Worm (Caenorhabditis elegans) whole organism, mixed stage, embryonic: ENCODE results near the gene pqn-32.
A peak's percentile ranks its signal among the peaks of the same experiment; 100 is the strongest.
"Not testable (repeated sequence)": the region's sequence is repeated elsewhere in the genome, so short reads cannot be mapped to it uniquely, and the experiment has no call there.

Experiments used
- M03D4.4 ChIP-seq: sonication (generic microtip); optimal IDR thresholded peaks from 2 replicates; lab custom pipeline; 2017; ENCODE audit warnings: mild to moderate bottlenecking, missing genetic modification characterization, missing compliant biosample characterization
- bed-3 ChIP-seq: fragments of 200-800 bp; sonication (Bioruptor generic); optimal IDR thresholded peaks from 3 replicates; lab custom pipeline; 2018; ENCODE audit warnings: mild to moderate bottlenecking, missing genetic modification characterization, moderate library complexity, missing compliant biosample characterization
- blmp-1 ChIP-seq: fragments of 150-350 bp; optimal IDR thresholded peaks from 2 replicates; lab custom pipeline; 2014; ENCODE audit warnings: missing biosample characterization, missing genetic modification characterization
- ceh-39 ChIP-seq: fragments of 150-350 bp; optimal IDR thresholded peaks from 2 replicates; lab custom pipeline; 2014; ENCODE audit warnings: missing biosample characterization, missing genetic modification characterization
- ceh-43 ChIP-seq: fragments of 200-800 bp; sonication (Bioruptor generic); optimal IDR thresholded peaks from 2 replicates; lab custom pipeline; 2018; ENCODE audit warnings: mild to moderate bottlenecking, missing genetic modification characterization, moderate library complexity, missing compliant biosample characterization
- ceh-83 ChIP-seq: fragments of 200-800 bp; sonication (Bioruptor generic); optimal IDR thresholded peaks from 2 replicates; lab custom pipeline; 2018; ENCODE audit warnings: mild to moderate bottlenecking, missing genetic modification characterization, missing compliant biosample characterization
- ces-1 ChIP-seq: fragments of 150-350 bp; optimal IDR thresholded peaks from 2 replicates; lab custom pipeline; 2014; ENCODE audit warnings: missing biosample characterization, missing genetic modification reagents, missing genetic modification characterization
- cnd-1 ChIP-seq: fragments of 200-800 bp; sonication (Bioruptor generic); optimal IDR thresholded peaks from 2 replicates; lab custom pipeline; 2018; ENCODE audit warnings: mild to moderate bottlenecking, missing genetic modification characterization, missing compliant biosample characterization
- drap-1 ChIP-seq: fragments of 200-800 bp; sonication (Bioruptor generic); optimal IDR thresholded peaks from 3 replicates; lab custom pipeline; 2018; ENCODE audit warnings: mild to moderate bottlenecking, missing genetic modification characterization, missing compliant biosample characterization
- elt-1 ChIP-seq: sonication (generic microtip); optimal IDR thresholded peaks from 2 replicates; lab custom pipeline; 2017; ENCODE audit warnings: missing genetic modification characterization, mild to moderate bottlenecking, missing compliant biosample characterization, antibody characterized with exemption, moderate library complexity, borderline replicate concordance; ENCODE audit not compliant: insufficient read depth
- flh-1 ChIP-seq: fragments of 200-800 bp; sonication (Bioruptor generic); optimal IDR thresholded peaks from 2 replicates; lab custom pipeline; 2018; ENCODE audit warnings: mild to moderate bottlenecking, missing genetic modification characterization, moderate library complexity, missing compliant biosample characterization
- hlh-1 ChIP-seq: fragments of 150-350 bp; optimal IDR thresholded peaks from 2 replicates; lab custom pipeline; 2014; ENCODE audit warnings: missing biosample characterization, missing genetic modification reagents, missing genetic modification characterization
- lin-13 ChIP-seq: fragments of 150-350 bp; optimal IDR thresholded peaks from 2 replicates; lab custom pipeline; 2014; ENCODE audit warnings: missing biosample characterization, missing genetic modification characterization
- lsy-2 ChIP-seq: fragments of 150-350 bp; optimal IDR thresholded peaks from 2 replicates; lab custom pipeline; 2014; ENCODE audit warnings: missing biosample characterization, missing genetic modification characterization
- mab-5 ChIP-seq: fragments of 150-350 bp; optimal IDR thresholded peaks from 2 replicates; lab custom pipeline; 2014; ENCODE audit warnings: missing biosample characterization, missing genetic modification characterization
- mep-1 ChIP-seq: fragments of 150-350 bp; optimal IDR thresholded peaks from 2 replicates; lab custom pipeline; 2017; ENCODE audit warnings: missing biosample characterization, missing genetic modification reagents, missing genetic modification characterization, inconsistent platforms
- mls-2 ChIP-seq: sonication (generic microtip); optimal IDR thresholded peaks from 2 replicates; lab custom pipeline; 2016; ENCODE audit warnings: mild to moderate bottlenecking, missing genetic modification characterization, moderate library complexity, missing compliant biosample characterization
- nhr-12 ChIP-seq: fragments of 150-350 bp; optimal IDR thresholded peaks from 2 replicates; lab custom pipeline; 2014; ENCODE audit warnings: missing biosample characterization, missing genetic modification characterization
- nhr-237 ChIP-seq: fragments of 150-350 bp; optimal IDR thresholded peaks from 2 replicates; lab custom pipeline; 2014; ENCODE audit warnings: missing biosample characterization, missing genetic modification characterization
- nhr-28 ChIP-seq: fragments of 150-350 bp; optimal IDR thresholded peaks from 2 replicates; lab custom pipeline; 2014; ENCODE audit warnings: missing biosample characterization, missing genetic modification characterization
- nhr-76 ChIP-seq: sonication (generic microtip); optimal IDR thresholded peaks from 2 replicates; lab custom pipeline; 2017; ENCODE audit warnings: missing biosample characterization, missing genetic modification characterization
- pha-4 ChIP-seq: fragments of 150-350 bp; optimal IDR thresholded peaks from 2 replicates; lab custom pipeline; 2018; ENCODE audit warnings: missing biosample characterization, missing genetic modification reagents, missing genetic modification characterization
- sem-2 ChIP-seq: fragments of 200-800 bp; sonication (Bioruptor generic); optimal IDR thresholded peaks from 2 replicates; lab custom pipeline; 2018; ENCODE audit warnings: mild to moderate bottlenecking, missing genetic modification characterization, missing compliant biosample characterization
- snpc-4 ChIP-seq: fragments of 150-350 bp; optimal IDR thresholded peaks from 2 replicates; lab custom pipeline; 2014; ENCODE audit warnings: missing biosample characterization, missing genetic modification characterization
- sptf-1 ChIP-seq: sonication (generic microtip); optimal IDR thresholded peaks from 2 replicates; lab custom pipeline; 2017; ENCODE audit warnings: mild to moderate bottlenecking, missing genetic modification characterization, moderate library complexity, missing compliant biosample characterization
- tbx-8 ChIP-seq: fragments of 200-800 bp; sonication (Bioruptor generic); optimal IDR thresholded peaks from 2 replicates; lab custom pipeline; 2018; ENCODE audit warnings: mild to moderate bottlenecking, missing genetic modification characterization, moderate library complexity, missing compliant biosample characterization
- unc-120 ChIP-seq: sonication (generic microtip); optimal IDR thresholded peaks from 2 replicates; lab custom pipeline; 2017; ENCODE audit warnings: missing genetic modification characterization, missing compliant biosample characterization; ENCODE audit not compliant: poor library complexity, severe bottlenecking
- unc-62 ChIP-seq: fragments of 150-350 bp; optimal IDR thresholded peaks from 2 replicates; lab custom pipeline; 2014; ENCODE audit warnings: missing biosample characterization, missing genetic modification reagents, missing genetic modification characterization
- zip-8 ChIP-seq: fragments of 150-350 bp; optimal IDR thresholded peaks from 2 replicates; lab custom pipeline; 2014; ENCODE audit warnings: missing biosample characterization, missing genetic modification characterization
- ztf-11 ChIP-seq: fragments of 150-350 bp; optimal IDR thresholded peaks from 2 replicates; lab custom pipeline; 2014; ENCODE audit warnings: missing biosample characterization, missing genetic modification characterization

Gene pqn-32

ce11 chrII:13082403-13082802 lies 25.4 kb upstream of the pqn-32 start, which contains the start of gene Y81G3A.6:
Y81G3A.6 (minus strand) TSS chrII:13082503.
- TF ChIP-seq ces-1; bed-3 (GFP tag; lab: Kevin White, UChicago); sptf-1: not testable (repeated sequence)

DNA sequence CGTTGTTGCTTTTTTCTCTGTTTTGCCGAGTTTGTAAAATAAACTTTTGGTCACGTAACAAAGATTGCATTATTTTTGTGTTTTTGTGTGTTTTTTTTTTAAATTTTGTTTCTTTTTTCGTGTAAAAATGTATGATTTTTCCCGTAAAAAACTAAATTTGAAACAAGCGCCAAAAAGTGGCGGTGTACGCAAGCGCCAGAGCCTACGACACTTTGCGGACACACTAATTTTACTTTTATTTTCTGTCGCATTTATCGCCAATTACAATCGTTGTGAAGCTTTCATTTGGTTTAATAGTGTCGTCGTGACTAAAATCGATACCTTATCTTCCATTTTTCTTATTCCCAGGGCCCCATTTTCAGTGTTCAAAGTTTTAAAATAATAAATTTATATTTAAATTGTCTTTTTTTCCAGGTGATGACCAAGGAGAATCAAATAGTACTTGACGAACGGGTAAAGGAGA lies 24.0 kb upstream of the pqn-32 start, which contains the start of the genes Y81G3A.1 and gcn-2:
Y81G3A.1 (minus strand) TSS at position 175 of the 463 bp plus-strand sequence.
gcn-2 (plus strand) TSS at position 413 of the 463 bp plus-strand sequence.
- TF ChIP-seq drap-1 (GFP tag; lab: Kevin White, UChicago) (no peak), ztf-11 (tag; lab: Kevin White, UChicago) (no peak), blmp-1 (tag; lab: Kevin White, UChicago) (peak; percentile 25), ceh-43 (GFP tag; lab: Kevin White, UChicago) (no peak), nhr-12 (no peak), elt-1 (tag; lab: Kevin White, UChicago) (no peak), cnd-1 (tag; lab: Kevin White, UChicago) (no peak), unc-120 (tag; lab: Kevin White, UChicago) (no peak), unc-62 (GFP tag; lab: Kevin White, UChicago) (no peak), ceh-83 (no peak), nhr-28 (tag; lab: Kevin White, UChicago) (no peak), snpc-4 (tag; lab: Kevin White, UChicago) (no peak), nhr-76 (no peak), sptf-1 (no peak), pha-4 (no peak), mep-1 (tag; lab: Kevin White, UChicago) (peak; percentile 8), hlh-1 (tag; lab: Kevin White, UChicago) (no peak), bed-3 (GFP tag; lab: Kevin White, UChicago) (no peak), ces-1 (no peak), sem-2 (GFP tag; lab: Kevin White, UChicago) (no peak), lsy-2 (tag; lab: Kevin White, UChicago) (no peak), zip-8 (tag; lab: Kevin White, UChicago) (no peak), tbx-8 (no peak), lin-13 (tag; lab: Kevin White, UChicago) (no peak), nhr-237 (tag; lab: Kevin White, UChicago) (peak; percentile 56)

ce11 chrII:13085951-13086350 lies 21.9 kb upstream of the pqn-32 start:
- TF ChIP-seq ces-1 (no peak), lin-13 (tag; lab: Kevin White, UChicago) (no peak), M03D4.4 (tag; lab: Kevin White, UChicago) (no peak), mab-5 (no peak), ceh-43 (GFP tag; lab: Kevin White, UChicago) (no peak), nhr-28 (tag; lab: Kevin White, UChicago) (no peak), tbx-8 (no peak)

ce11 chrII:13091123-13091522 lies 16.7 kb upstream of the pqn-32 start, which contains the start of gene Y81G3A.4:
Y81G3A.4 (plus strand) TSS chrII:13091423.
- TF ChIP-seq M03D4.4 (tag; lab: Kevin White, UChicago) (no peak), sem-2 (GFP tag; lab: Kevin White, UChicago) (no peak), flh-1 (GFP tag; lab: Kevin White, UChicago) (no peak), lsy-2 (tag; lab: Kevin White, UChicago) (no peak), lin-13 (tag; lab: Kevin White, UChicago) (no peak), nhr-76 (no peak)

DNA sequence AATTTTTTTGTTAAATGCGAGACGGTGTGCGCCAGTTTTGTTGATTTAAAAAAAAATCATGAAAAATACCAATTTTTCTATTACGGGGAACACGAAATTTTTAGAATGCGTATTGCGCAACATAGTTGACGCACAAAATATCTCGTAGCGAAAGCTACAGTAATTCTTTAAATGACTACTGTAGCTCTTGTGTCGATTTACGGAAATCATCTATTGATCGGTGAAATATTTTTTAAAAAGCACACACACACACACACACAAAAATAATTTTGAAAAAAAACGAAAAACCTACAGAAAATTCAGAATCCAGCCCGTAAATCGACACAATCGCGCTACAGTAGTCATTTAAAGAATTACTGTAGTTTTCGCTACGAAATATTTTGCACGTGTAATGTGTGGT lies 16.0 kb upstream of the pqn-32 start:
- TF ChIP-seq zip-8 (tag; lab: Kevin White, UChicago) (peak; percentile 59), snpc-4 (tag; lab: Kevin White, UChicago) (no peak), hlh-1 (tag; lab: Kevin White, UChicago) (no peak), mls-2 (no peak), flh-1 (GFP tag; lab: Kevin White, UChicago) (no peak), ceh-39 (tag; lab: Kevin White, UChicago) (no peak), nhr-76 (no peak), nhr-12 (no peak)
